Fruit fly (Drosophila melanogaster): ENCODE data around the gene Gr10b.

- TF ChIP-seq knrl (GFP tag; IDR thresholded peaks at IDR 0.05; ENCODE audit: partially characterized antibody) (no peak), fru (optimal IDR thresholded peaks at IDR 0.05) (no peak), pan (optimal IDR thresholded peaks at IDR 0.05) (no peak), pan (GFP tag; optimal IDR thresholded peaks at IDR 0.05 in 1 of 2, IDR thresholded peaks at IDR 0.05 in 1 of 2) (no peak), Stat92E (GFP tag; optimal IDR thresholded peaks at IDR 0.05) (no peak), gem (tag; optimal IDR thresholded peaks at IDR 0.05) (no peak)
Measured at dm6 chrX:11383530-11383929, 29.5 kb downstream of the Gr10b start.
